Fruit fly (Drosophila melanogaster): ENCODE results near the gene HemK1.

DNA sequence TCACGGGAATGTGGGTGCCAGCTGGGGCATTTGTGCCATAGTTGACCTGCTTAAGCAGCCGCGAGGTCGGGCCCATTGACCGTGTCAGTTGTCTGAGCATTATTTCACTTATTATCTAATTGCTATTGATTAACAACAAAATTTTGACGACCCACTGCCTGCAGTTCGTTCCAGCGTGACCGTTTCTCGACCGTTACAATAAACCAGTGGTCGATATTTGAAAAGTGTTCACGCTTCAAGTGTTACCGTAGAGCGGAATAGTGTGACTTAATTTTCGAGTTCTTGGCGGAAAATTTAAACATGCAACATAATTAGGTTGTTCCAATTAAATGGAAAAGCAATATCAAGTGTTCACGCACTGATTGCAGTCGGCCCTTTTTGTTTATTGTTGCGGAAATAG lies at the start of gene HemK1:
- no peak for TF ChIP-seq CG34406 (GFP tag; optimal IDR thresholded peaks at IDR 0.05)
- TF ChIP-seq CG4318 (GFP tag; optimal IDR thresholded peaks at IDR 0.05) = no peak
- TF ChIP-seq Sox15 (GFP tag; optimal IDR thresholded peaks at IDR 0.05) = no peak
- TF ChIP-seq cyc (GFP tag; optimal IDR thresholded peaks at IDR 0.05) = no peak
- no peak for TF ChIP-seq Lpt (GFP tag; optimal IDR thresholded peaks at IDR 0.05)
- no peak for TF ChIP-seq Hr4 (GFP tag; optimal IDR thresholded peaks at IDR 0.05)
- TF ChIP-seq CG32006 (GFP tag; optimal IDR thresholded peaks at IDR 0.05) = no peak
- no peak for TF ChIP-seq CG11902 (GFP tag; optimal IDR thresholded peaks at IDR 0.05)
- TF ChIP-seq CG3032 (tag; optimal IDR thresholded peaks at IDR 0.05) = no peak
